Worm (Caenorhabditis elegans): ENCODE measurements around the gene unc-69.

DNA sequence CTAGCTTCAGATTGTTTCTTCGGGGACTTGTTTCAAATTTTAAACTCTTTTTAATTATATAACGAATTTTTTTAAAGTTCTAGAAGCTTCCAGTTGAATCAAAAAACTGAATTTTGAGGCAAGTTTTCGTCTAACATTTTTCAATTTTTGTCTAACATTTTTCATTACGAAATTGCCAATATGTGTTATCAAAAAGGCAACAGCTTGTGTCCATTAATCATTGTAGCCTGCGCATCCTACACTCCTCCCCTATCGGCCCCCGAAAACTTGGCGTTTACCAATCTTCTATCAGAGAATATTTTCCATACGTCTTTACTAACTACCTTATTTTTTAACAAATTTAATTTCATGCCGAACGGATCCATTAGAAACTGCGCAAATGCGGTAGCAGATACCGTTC, 18.7 kb upstream of the unc-69 start, which contains the start of gene vglu-3:
- no peak for TF ChIP-seq mep-1 (tag; optimal IDR thresholded peaks at IDR 0.05)
- TF ChIP-seq aly-2 (tag; optimal IDR thresholded peaks at IDR 0.05): no peak
- no peak for TF ChIP-seq nhr-237 (tag; optimal IDR thresholded peaks at IDR 0.05)
- TF ChIP-seq pqm-1 (tag; optimal IDR thresholded peaks at IDR 0.05): no peak
- TF ChIP-seq fkh-8 (tag; optimal IDR thresholded peaks at IDR 0.05): no peak
- TF ChIP-seq elt-2 (tag; optimal IDR thresholded peaks at IDR 0.05): no peak
- TF ChIP-seq rnt-1 (tag; optimal IDR thresholded peaks at IDR 0.05): no peak
- TF ChIP-seq blmp-1 (tag; optimal IDR thresholded peaks at IDR 0.05): no peak
- TF ChIP-seq nhr-11 (tag; optimal IDR thresholded peaks at IDR 0.05): no peak
- TF ChIP-seq jun-1 (tag; optimal IDR thresholded peaks at IDR 0.05): no peak
- no peak for TF ChIP-seq snpc-4 (tag; optimal IDR thresholded peaks at IDR 0.05)
- TF ChIP-seq fos-1 (tag; optimal IDR thresholded peaks at IDR 0.05): no peak
